Fruit fly (Drosophila melanogaster) whole organism, embryonic: ENCODE measurements around the gene CG6051.

ENCODE experiments used
- ATbp ChIP-seq: fragments of 200-800 bp; sonication (Bioruptor generic); optimal IDR thresholded peaks from 2 replicates; lab custom pipeline; 2017; ENCODE audit warnings: missing biosample characterization, mild to moderate bottlenecking, missing genetic modification characterization, missing genetic modification reagents
- CG10274 ChIP-seq: fragments of 200-800 bp; sonication (Bioruptor generic); optimal IDR thresholded peaks from 3 replicates; lab custom pipeline; 2017; ENCODE audit warnings: missing biosample characterization, mild to moderate bottlenecking, missing genetic modification characterization
- CG10366 ChIP-seq: fragments of 200-800 bp; sonication (Bioruptor generic); IDR thresholded peaks from 2 replicates; pipeline ENCODE4 v1.3.6; 2022; ENCODE audit warnings: missing biosample characterization, missing genetic modification characterization
- CG11085 ChIP-seq: fragments of 200-800 bp; sonication (Bioruptor generic); IDR thresholded peaks from 2 replicates; pipeline ENCODE4 v1.3.6; 2022; ENCODE audit warnings: missing biosample characterization, missing genetic modification characterization
- CG11093 ChIP-seq: fragments of 200-800 bp; sonication (Bioruptor generic); IDR thresholded peaks from 3 replicates; pipeline ENCODE4 v1.3.6; 2022; ENCODE audit warnings: missing biosample characterization, missing genetic modification characterization
- CG11456 ChIP-seq: fragments of 200-800 bp; sonication (Bioruptor generic); IDR thresholded peaks from 3 replicates; pipeline ENCODE4 v1.3.6; 2022; ENCODE audit warnings: missing biosample characterization, missing genetic modification characterization
- CG12769 ChIP-seq: fragments of 200-800 bp; sonication (Bioruptor generic); optimal IDR thresholded peaks from 2 replicates; lab custom pipeline; 2019; ENCODE audit warnings: missing biosample characterization, mild to moderate bottlenecking, missing genetic modification characterization, moderate library complexity
- CG13123 ChIP-seq: fragments of 200-800 bp; sonication (Bioruptor generic); optimal IDR thresholded peaks from 2 replicates; lab custom pipeline; 2016; ENCODE audit warnings: missing biosample characterization, missing genetic modification characterization
- CG14710 ChIP-seq: fragments of 200-800 bp; sonication (Bioruptor generic); optimal IDR thresholded peaks from 3 replicates; lab custom pipeline; 2019; ENCODE audit warnings: missing biosample characterization, mild to moderate bottlenecking, missing genetic modification characterization, moderate library complexity
- CG15011 ChIP-seq: fragments of 200-800 bp; sonication (Bioruptor generic); optimal IDR thresholded peaks from 3 replicates; lab custom pipeline; 2018; ENCODE audit warnings: missing biosample characterization, mild to moderate bottlenecking, missing genetic modification characterization
- CG16863 ChIP-seq: fragments of 200-800 bp; sonication (Bioruptor generic); optimal IDR thresholded peaks from 3 replicates; lab custom pipeline; 2016; ENCODE audit warnings: missing biosample characterization, missing genetic modification characterization
- CG30403 ChIP-seq: fragments of 200-800 bp; sonication (Bioruptor generic); optimal IDR thresholded peaks from 3 replicates; lab custom pipeline; 2016; ENCODE audit warnings: missing biosample characterization, missing genetic modification characterization
- CG3163 ChIP-seq: fragments of 200-800 bp; sonication (Bioruptor generic); optimal IDR thresholded peaks from 3 replicates; lab custom pipeline; 2016; ENCODE audit warnings: missing biosample characterization, missing genetic modification characterization
- CG3281 ChIP-seq: fragments of 200-800 bp; sonication (Bioruptor generic); optimal IDR thresholded peaks from 3 replicates; lab custom pipeline; 2017; ENCODE audit warnings: missing biosample characterization, mild to moderate bottlenecking, missing genetic modification characterization
- CG34224 ChIP-seq: fragments of 200-800 bp; sonication (Bioruptor generic); IDR thresholded peaks from 3 replicates; pipeline ENCODE4 v1.3.6; 2022; ENCODE audit warnings: missing biosample characterization, missing genetic modification characterization; ENCODE audit not compliant: partially characterized antibody
- CG42726 ChIP-seq: fragments of 200-800 bp; sonication (Bioruptor generic); IDR thresholded peaks from 2 replicates; pipeline ENCODE4 v1.3.6; 2022; ENCODE audit warnings: missing biosample characterization, missing genetic modification characterization; ENCODE audit not compliant: partially characterized antibody
- CG4617 ChIP-seq: fragments of 200-800 bp; sonication (Bioruptor generic); optimal IDR thresholded peaks from 3 replicates; lab custom pipeline; 2016; ENCODE audit warnings: missing biosample characterization, missing genetic modification characterization, borderline replicate concordance
- CG5180 ChIP-seq: fragments of 200-800 bp; sonication (Bioruptor generic); optimal IDR thresholded peaks from 3 replicates; lab custom pipeline; 2017; ENCODE audit warnings: missing biosample characterization, missing genetic modification characterization, mild to moderate bottlenecking, moderate library complexity, missing genetic modification reagents
- CkIIα-i1 ChIP-seq: fragments of 200-800 bp; sonication (Bioruptor generic); IDR thresholded peaks from 2 replicates; pipeline ENCODE4 v1.3.6; 2022; ENCODE audit warnings: missing biosample characterization, missing genetic modification characterization
- Dip3 ChIP-seq: fragments of 200-800 bp; sonication (Bioruptor generic); optimal IDR thresholded peaks from 3 replicates; lab custom pipeline; 2016; ENCODE audit warnings: missing biosample characterization, missing genetic modification characterization
- Dll ChIP-seq: fragments of 200-800 bp; sonication (Bioruptor generic); IDR thresholded peaks from 4 replicates; pipeline ENCODE4 v1.3.6; 2022; ENCODE audit warnings: missing biosample characterization, missing genetic modification characterization; ENCODE audit not compliant: partially characterized antibody
- E2f2 ChIP-seq: fragments of 200-800 bp; sonication (Bioruptor generic); IDR thresholded peaks from 2 replicates; pipeline ENCODE4 v1.3.6; 2022; ENCODE audit warnings: missing biosample characterization, missing genetic modification characterization
- HLH4C ChIP-seq: fragments of 200-800 bp; sonication (Bioruptor generic); IDR thresholded peaks from 3 replicates; pipeline ENCODE4 v1.3.6; 2022; ENCODE audit warnings: missing biosample characterization, missing genetic modification characterization; ENCODE audit not compliant: partially characterized antibody
- Hr39 ChIP-seq: fragments of >200 bp; optimal IDR thresholded peaks from 2 replicates; lab custom pipeline; 2017
- MTF-1 ChIP-seq: fragments of 200-800 bp; sonication (Bioruptor generic); optimal IDR thresholded peaks from 2 replicates; lab custom pipeline; 2018; ENCODE audit warnings: missing biosample characterization, mild to moderate bottlenecking, missing genetic modification characterization, borderline replicate concordance
- Max ChIP-seq: fragments of 200-800 bp; sonication (Bioruptor generic); optimal IDR thresholded peaks from 2 replicates; lab custom pipeline; 2016; ENCODE audit warnings: missing biosample characterization, mild to moderate bottlenecking, missing genetic modification characterization
- Med ChIP-seq: fragments of 200-800 bp; sonication (Bioruptor generic); peaks from one replicate; lab custom pipeline; 2016; ENCODE audit warnings: missing biosample characterization, missing genetic modification characterization, mild to moderate bottlenecking, inconsistent platforms, moderate library complexity
- Nf-YB ChIP-seq: fragments of 200-800 bp; sonication (Bioruptor generic); optimal IDR thresholded peaks from 3 replicates; lab custom pipeline; 2019; ENCODE audit warnings: missing biosample characterization, mild to moderate bottlenecking, missing genetic modification characterization, moderate library complexity
- Oli ChIP-seq: fragments of 200-800 bp; sonication (Bioruptor generic); optimal IDR thresholded peaks from 2 replicates; lab custom pipeline; 2018; ENCODE audit warnings: missing biosample characterization, mild to moderate bottlenecking, missing genetic modification characterization, moderate library complexity
- Sin3A ChIP-seq: fragments of >200 bp; optimal IDR thresholded peaks from 2 replicates; lab custom pipeline; 2018
- az2 ChIP-seq: fragments of 200-800 bp; sonication (Bioruptor generic); optimal IDR thresholded peaks from 3 replicates; lab custom pipeline; 2016; ENCODE audit warnings: missing biosample characterization, missing genetic modification characterization
- bbx ChIP-seq: fragments of 200-800 bp; sonication (Bioruptor generic); IDR thresholded peaks from 2 replicates; pipeline ENCODE4 v1.3.6; 2022; ENCODE audit warnings: missing biosample characterization, missing genetic modification characterization; ENCODE audit not compliant: partially characterized antibody
- cato ChIP-seq: fragments of 200-800 bp; sonication (Bioruptor generic); optimal IDR thresholded peaks from 2 replicates; lab custom pipeline; 2016; ENCODE audit warnings: missing biosample characterization, missing genetic modification characterization, borderline replicate concordance
- chn ChIP-seq: fragments of 200-800 bp; sonication (Bioruptor generic); optimal IDR thresholded peaks from 2 replicates; lab custom pipeline; 2016; ENCODE audit warnings: missing biosample characterization, missing genetic modification characterization
- crol ChIP-seq: fragments of 200-800 bp; sonication (Bioruptor generic); IDR thresholded peaks from 2 replicates; pipeline ENCODE4 v1.3.6; 2022; ENCODE audit warnings: missing biosample characterization, missing genetic modification characterization
- fd102C ChIP-seq: fragments of 200-800 bp; sonication (Bioruptor generic); optimal IDR thresholded peaks from 2 replicates; lab custom pipeline; 2018; ENCODE audit warnings: missing biosample characterization, mild to moderate bottlenecking, missing genetic modification characterization, moderate library complexity
- h ChIP-seq: fragments of >200 bp; optimal IDR thresholded peaks from 2 replicates; lab custom pipeline; 2017
- inv ChIP-seq: fragments of 200-800 bp; sonication (Bioruptor generic); IDR thresholded peaks from 2 replicates; pipeline ENCODE4 v1.3.6; 2022; ENCODE audit warnings: missing biosample characterization, missing genetic modification characterization; ENCODE audit not compliant: partially characterized antibody
- onecut ChIP-seq: fragments of 200-800 bp; sonication (Bioruptor generic); IDR thresholded peaks from 2 replicates; pipeline ENCODE4 v1.3.6; 2022; ENCODE audit warnings: missing biosample characterization, missing genetic modification characterization
- otp ChIP-seq: fragments of 200-800 bp; sonication (Bioruptor generic); IDR thresholded peaks from 3 replicates; pipeline ENCODE4, ENCODE4 v1.3.6; 2022; ENCODE audit warnings: missing biosample characterization, missing genetic modification characterization
- pum ChIP-seq: fragments of 200-800 bp; sonication (Bioruptor generic); optimal IDR thresholded peaks from 2 replicates; lab custom pipeline; 2016; ENCODE audit warnings: missing biosample characterization, missing genetic modification characterization
- rib ChIP-seq: fragments of 200-800 bp; sonication (Bioruptor generic); IDR thresholded peaks from 2 replicates; pipeline ENCODE4 v1.3.6; 2022; ENCODE audit warnings: missing biosample characterization, missing genetic modification characterization
- sim ChIP-seq: fragments of 200-800 bp; sonication (Bioruptor generic); IDR thresholded peaks from 2 replicates; pipeline ENCODE4 v1.3.6; 2022; ENCODE audit warnings: missing biosample characterization, missing genetic modification characterization
- sna ChIP-seq: fragments of 200-800 bp; sonication (Bioruptor generic); IDR thresholded peaks from 2 replicates; pipeline ENCODE4 v1.3.6; 2022; ENCODE audit warnings: missing biosample characterization, missing genetic modification characterization; ENCODE audit not compliant: partially characterized antibody
- sr ChIP-seq: fragments of 200-800 bp; sonication (Bioruptor generic); IDR thresholded peaks from 3 replicates; pipeline ENCODE4 v1.3.6; 2022; ENCODE audit warnings: missing biosample characterization, missing genetic modification characterization
- tap ChIP-seq: fragments of 200-800 bp; optimal IDR thresholded peaks from 3 replicates; lab custom pipeline; 2019; ENCODE audit warnings: missing biosample characterization, mild to moderate bottlenecking, missing genetic modification characterization, moderate library complexity
- tna ChIP-seq: fragments of 200-800 bp; sonication (Bioruptor generic); IDR thresholded peaks from 2 replicates; pipeline ENCODE4 v1.3.6; 2022; ENCODE audit warnings: missing biosample characterization, missing genetic modification characterization; ENCODE audit not compliant: partially characterized antibody
- unc-4 ChIP-seq: fragments of 200-800 bp; sonication (Bioruptor generic); IDR thresholded peaks from 2 replicates; pipeline ENCODE4 v1.3.6; 2022; ENCODE audit warnings: missing biosample characterization, missing genetic modification characterization; ENCODE audit not compliant: partially characterized antibody
- vfl ChIP-seq: fragments of 200-800 bp; sonication (Bioruptor generic); optimal IDR thresholded peaks from 2 replicates; lab custom pipeline; 2016; ENCODE audit warnings: missing biosample characterization, missing genetic modification characterization
- zen2 ChIP-seq: fragments of 200-800 bp; sonication (Bioruptor generic); IDR thresholded peaks from 3 replicates; pipeline ENCODE4 v1.3.6; 2022; ENCODE audit warnings: missing biosample characterization, missing genetic modification characterization; ENCODE audit not compliant: partially characterized antibody

The CG6051 gene

DNA sequence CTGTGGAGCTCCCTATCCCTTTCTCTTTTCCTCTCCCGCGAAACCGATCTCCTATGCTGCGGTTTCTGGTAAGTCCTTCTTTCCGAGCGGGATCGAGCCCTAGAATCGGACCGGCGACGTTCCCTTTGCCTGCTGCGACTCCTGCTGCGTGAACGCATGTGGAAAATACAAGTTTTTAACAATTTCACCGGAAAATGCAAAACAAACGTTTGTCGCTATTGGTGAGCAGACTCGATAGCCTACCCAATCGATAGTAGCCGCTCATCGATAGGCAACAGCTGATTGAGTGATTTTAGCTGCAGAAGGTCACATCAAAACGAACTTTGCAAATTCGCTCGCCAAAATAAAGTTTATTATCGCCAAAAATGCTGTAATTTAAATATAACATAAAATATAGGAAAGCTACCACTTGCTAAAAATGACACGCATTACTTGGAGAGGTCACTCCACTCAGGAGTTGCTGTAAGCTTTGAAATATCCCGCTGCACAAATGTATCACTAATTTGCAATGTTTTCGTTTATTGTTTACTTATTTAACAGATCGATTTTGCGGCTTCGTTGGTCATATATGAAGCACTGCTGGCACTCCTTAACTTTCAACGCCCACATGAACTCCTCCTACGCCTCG lies 34.3 kb downstream of the CG6051 start, which contains the start of the genes CG6066 and CG5880 (continued):
- no peak for TF ChIP-seq CG16863 (GFP tag; lab: Kevin White, UChicago)
- no peak for TF ChIP-seq CG3163 (GFP tag; lab: Kevin White, UChicago)
- TF ChIP-seq h (lab: Kevin White, UChicago): no peak
- peak; percentile 76 for TF ChIP-seq sna (GFP tag; lab: Robert Waterston, UW)
- no peak for TF ChIP-seq CG30403
- no peak for TF ChIP-seq pum (GFP tag; lab: Kevin White, UChicago)
- TF ChIP-seq sim (GFP tag; lab: Robert Waterston, UW): no peak
- TF ChIP-seq CkIIα-i1: no peak
- TF ChIP-seq CG5180 (GFP tag; lab: Kevin White, UChicago): no peak
- TF ChIP-seq CG34224 (GFP tag; lab: Robert Waterston, UW): peak; percentile 89
- no peak for TF ChIP-seq ATbp (GFP tag; lab: Kevin White, UChicago)
- TF ChIP-seq CG42726 (GFP tag; lab: Robert Waterston, UW): peak; percentile 58; the same call in 1 of the 2 replicates
- TF ChIP-seq rib (GFP tag; lab: Robert Waterston, UW): peak; percentile 62; the same call in 1 of the 2 replicates
- TF ChIP-seq Hr39 (lab: Kevin White, UChicago): no peak
- TF ChIP-seq E2f2 (GFP tag; lab: Robert Waterston, UW): peak; percentile 48
- no peak for TF ChIP-seq vfl
- TF ChIP-seq CG13123 (GFP tag; lab: Kevin White, UChicago): no peak
- TF ChIP-seq CG10366 (GFP tag; lab: Robert Waterston, UW): no peak
- TF ChIP-seq unc-4 (GFP tag; lab: Robert Waterston, UW): peak; percentile 82
- peak; percentile 65 for TF ChIP-seq tna (GFP tag; lab: Robert Waterston, UW)
- TF ChIP-seq zen2: peak; percentile 73; the same call in 2 of the 3 replicates
- peak; percentile 14 for TF ChIP-seq CG14710 (tag; lab: Kevin White, UChicago)
- no peak for TF ChIP-seq crol (GFP tag; lab: Robert Waterston, UW)
- TF ChIP-seq cato (GFP tag; lab: Kevin White, UChicago): no peak
- peak; percentile 76 for TF ChIP-seq Sin3A (lab: Kevin White, UChicago)
- TF ChIP-seq CG11085 (GFP tag; lab: Robert Waterston, UW): no peak
- no peak for TF ChIP-seq MTF-1 (GFP tag; lab: Kevin White, UChicago)
- TF ChIP-seq bbx (GFP tag; lab: Robert Waterston, UW): peak; percentile 90
- TF ChIP-seq CG11456: no peak
- TF ChIP-seq Nf-YB (GFP tag; lab: Kevin White, UChicago): peak; percentile 6
- TF ChIP-seq CG10274 (GFP tag; lab: Kevin White, UChicago): no peak
- TF ChIP-seq chn (GFP tag; lab: Kevin White, UChicago): no peak
- TF ChIP-seq CG15011: no peak
- no peak for TF ChIP-seq tap (tag; lab: Kevin White, UChicago)
- TF ChIP-seq otp (GFP tag; lab: Robert Waterston, UW): no peak
- TF ChIP-seq inv (GFP tag; lab: Robert Waterston, UW): peak; percentile 70
- no peak for TF ChIP-seq CG3281 (GFP tag; lab: Kevin White, UChicago)
- TF ChIP-seq CG4617: peak; percentile 67
- no peak for TF ChIP-seq onecut
- TF ChIP-seq HLH4C (GFP tag; lab: Robert Waterston, UW): peak; percentile 87
- no peak for TF ChIP-seq CG11093 (GFP tag; lab: Robert Waterston, UW)
- no peak for TF ChIP-seq fd102C (GFP tag; lab: Kevin White, UChicago)
- peak; percentile 65 for TF ChIP-seq Med (GFP tag; lab: Kevin White, UChicago)
- no peak for TF ChIP-seq Max
- peak; percentile 90 for TF ChIP-seq Dll (GFP tag; lab: Robert Waterston, UW)
- no peak for TF ChIP-seq Oli (tag; lab: Kevin White, UChicago)
- no peak for TF ChIP-seq az2
- no peak for TF ChIP-seq CG12769 (tag; lab: Kevin White, UChicago)
- no peak for TF ChIP-seq sr
- no peak for TF ChIP-seq Dip3 (GFP tag; lab: Kevin White, UChicago)
